Fruit fly (Drosophila melanogaster) whole organism, embryonic: ENCODE measurements around the gene CG13077.

Experiments used
- BEAF-32 ChIP-seq: fragments of 200-800 bp; sonication (Bioruptor generic); optimal IDR thresholded peaks from 3 replicates; lab custom pipeline; 2017; ENCODE audit warnings: missing biosample characterization, missing genetic modification characterization, mild to moderate bottlenecking, moderate library complexity, missing genetic modification reagents
- CG1024 ChIP-seq: fragments of 200-800 bp; sonication (Bioruptor generic); IDR thresholded peaks from 2 replicates; pipeline ENCODE4 v1.3.6; 2022; ENCODE audit warnings: missing biosample characterization, missing genetic modification characterization
- CG10959 ChIP-seq: fragments of 200-800 bp; sonication (Bioruptor generic); IDR thresholded peaks from 2 replicates; pipeline ENCODE4 v1.3.6; 2022; ENCODE audit warnings: missing biosample characterization, missing genetic modification characterization
- CG11093 ChIP-seq: fragments of 200-800 bp; sonication (Bioruptor generic); IDR thresholded peaks from 3 replicates; pipeline ENCODE4 v1.3.6; 2022; ENCODE audit warnings: missing biosample characterization, missing genetic modification characterization
- CG11560 ChIP-seq: fragments of 200-800 bp; sonication (Bioruptor generic); IDR thresholded peaks from 3 replicates; pipeline ENCODE4 v1.3.6; 2022; ENCODE audit warnings: missing biosample characterization, missing genetic modification characterization
- CG12219 ChIP-seq: fragments of 200-800 bp; sonication (Bioruptor generic); optimal IDR thresholded peaks from 3 replicates; lab custom pipeline; 2018; ENCODE audit warnings: missing biosample characterization, mild to moderate bottlenecking, missing genetic modification characterization
- CG12391 ChIP-seq: fragments of 200-800 bp; sonication (Bioruptor generic); optimal IDR thresholded peaks from 3 replicates; lab custom pipeline; 2018; ENCODE audit warnings: missing biosample characterization, mild to moderate bottlenecking, missing genetic modification characterization, moderate library complexity
- CG15011 ChIP-seq: fragments of 200-800 bp; sonication (Bioruptor generic); optimal IDR thresholded peaks from 3 replicates; lab custom pipeline; 2018; ENCODE audit warnings: missing biosample characterization, mild to moderate bottlenecking, missing genetic modification characterization
- CG15479 ChIP-seq: fragments of 200-800 bp; sonication (Bioruptor generic); optimal IDR thresholded peaks from 3 replicates; lab custom pipeline; 2019; ENCODE audit warnings: missing biosample characterization, mild to moderate bottlenecking, missing genetic modification characterization, moderate library complexity
- CG15696 ChIP-seq: fragments of 200-800 bp; sonication (Bioruptor generic); optimal IDR thresholded peaks from 2 replicates; lab custom pipeline; 2019; ENCODE audit warnings: missing biosample characterization, mild to moderate bottlenecking, missing genetic modification characterization, moderate library complexity
- CG1602 ChIP-seq: fragments of 200-800 bp; sonication (Bioruptor generic); optimal IDR thresholded peaks from 3 replicates; lab custom pipeline; 2016; ENCODE audit warnings: missing biosample characterization, missing genetic modification characterization
- CG6654 ChIP-seq: fragments of 200-800 bp; sonication (Bioruptor generic); optimal IDR thresholded peaks from 2 replicates; lab custom pipeline; 2017; ENCODE audit warnings: missing biosample characterization, mild to moderate bottlenecking, missing genetic modification characterization
- CG6683 ChIP-seq: fragments of 200-800 bp; sonication (Bioruptor generic); optimal IDR thresholded peaks from 2 replicates; lab custom pipeline; 2017; ENCODE audit warnings: missing biosample characterization, mild to moderate bottlenecking, missing genetic modification characterization, missing genetic modification reagents
- CG8924 ChIP-seq: fragments of 200-800 bp; optimal IDR thresholded peaks from 3 replicates; lab custom pipeline; 2019; ENCODE audit warnings: missing biosample characterization, mild to moderate bottlenecking, missing genetic modification characterization, moderate library complexity
- CG9797 ChIP-seq: fragments of 200-800 bp; sonication (Bioruptor generic); optimal IDR thresholded peaks from 3 replicates; lab custom pipeline; 2018; ENCODE audit warnings: missing biosample characterization, mild to moderate bottlenecking, missing genetic modification characterization
- E2f1 ChIP-seq: fragments of 200-800 bp; sonication (Bioruptor generic); IDR thresholded peaks from 2 replicates; pipeline ENCODE4 v1.3.6; 2022; ENCODE audit warnings: missing biosample characterization, missing genetic modification characterization
- Elba2 ChIP-seq: fragments of 200-800 bp; sonication (Bioruptor generic); optimal IDR thresholded peaks from 3 replicates; lab custom pipeline; 2016; ENCODE audit warnings: missing biosample characterization, missing genetic modification characterization
- Fer2 ChIP-seq: fragments of 200-800 bp; sonication (Bioruptor generic); optimal IDR thresholded peaks from 2 replicates; lab custom pipeline; 2018; ENCODE audit warnings: missing biosample characterization, mild to moderate bottlenecking, missing genetic modification characterization, moderate library complexity
- NC2α ChIP-seq: fragments of 200-800 bp; sonication (Bioruptor generic); optimal IDR thresholded peaks from 2 replicates; lab custom pipeline; 2016; ENCODE audit warnings: missing biosample characterization, missing genetic modification characterization
- Neu2 ChIP-seq: fragments of 200-800 bp; sonication (Bioruptor generic); optimal IDR thresholded peaks from 3 replicates; lab custom pipeline; 2016; ENCODE audit warnings: missing biosample characterization, missing genetic modification characterization, borderline replicate concordance
- Oaz ChIP-seq: fragments of 200-800 bp; sonication (Bioruptor generic); IDR thresholded peaks from 2 replicates; pipeline ENCODE4 v1.3.6; 2022; ENCODE audit warnings: missing biosample characterization, missing genetic modification characterization
- Pdp1 ChIP-seq, 2 experiments: fragments of 200-800 bp; sonication (Bioruptor generic); optimal IDR thresholded peaks; 3 replicates each; lab custom pipeline; 2016; ENCODE audit warnings: missing biosample characterization in 2 of 2, missing genetic modification characterization in 2 of 2, mild to moderate bottlenecking in 1 of 2, moderate library complexity in 1 of 2
- Sox100B ChIP-seq: fragments of 200-800 bp; sonication (Bioruptor generic); optimal IDR thresholded peaks from 3 replicates; lab custom pipeline; 2018; ENCODE audit warnings: missing biosample characterization, mild to moderate bottlenecking, missing genetic modification characterization
- Sox102F ChIP-seq: fragments of 200-800 bp; sonication (Bioruptor generic); optimal IDR thresholded peaks from 2 replicates; lab custom pipeline; 2018; ENCODE audit warnings: missing biosample characterization, mild to moderate bottlenecking, missing genetic modification characterization, moderate library complexity
- Sry-δ ChIP-seq: fragments of 200-800 bp; sonication (Bioruptor generic); optimal IDR thresholded peaks from 2 replicates; lab custom pipeline; 2016; ENCODE audit warnings: missing biosample characterization, missing genetic modification characterization
- az2 ChIP-seq: fragments of 200-800 bp; sonication (Bioruptor generic); optimal IDR thresholded peaks from 3 replicates; lab custom pipeline; 2016; ENCODE audit warnings: missing biosample characterization, missing genetic modification characterization
- bigmax ChIP-seq: fragments of 200-800 bp; sonication (Bioruptor generic); optimal IDR thresholded peaks from 2 replicates; lab custom pipeline; 2018; ENCODE audit warnings: missing biosample characterization, mild to moderate bottlenecking, missing genetic modification characterization
- cg ChIP-seq: fragments of 200-800 bp; sonication (Bioruptor generic); optimal IDR thresholded peaks from 3 replicates; lab custom pipeline; 2019; ENCODE audit warnings: missing biosample characterization, mild to moderate bottlenecking, missing genetic modification characterization, moderate library complexity
- da ChIP-seq: fragments of 200-800 bp; sonication (Bioruptor generic); optimal IDR thresholded peaks from 2 replicates; lab custom pipeline; 2016; ENCODE audit warnings: missing biosample characterization, missing genetic modification characterization
- danr ChIP-seq: fragments of 200-800 bp; sonication (Bioruptor generic); IDR thresholded peaks from 2 replicates; pipeline ENCODE4 v1.3.6; 2022; ENCODE audit warnings: missing biosample characterization, missing genetic modification characterization
- ftz-f1 ChIP-seq: fragments of 200-800 bp; sonication (Bioruptor generic); optimal IDR thresholded peaks from 2 replicates; lab custom pipeline; 2016; ENCODE audit warnings: missing biosample characterization, missing genetic modification characterization
- gro ChIP-seq: fragments of 200-800 bp; sonication (Bioruptor generic); optimal IDR thresholded peaks from 2 replicates; lab custom pipeline; 2016; ENCODE audit warnings: missing biosample characterization, missing genetic modification characterization
- hbn ChIP-seq: fragments of 200-800 bp; sonication (Bioruptor generic); IDR thresholded peaks from 2 replicates; pipeline ENCODE4 v1.3.6; 2022; ENCODE audit warnings: missing biosample characterization, missing genetic modification characterization; ENCODE audit not compliant: partially characterized antibody
- lmd ChIP-seq: fragments of 200-800 bp; sonication (Bioruptor generic); IDR thresholded peaks from 2 replicates; pipeline ENCODE4 v1.3.6; 2022; ENCODE audit warnings: missing biosample characterization, missing genetic modification characterization
- lola ChIP-seq, 3 experiments: fragments of >200 bp in 2 of 3; fragments of 200-800 bp in 1 of 3; sonication (Bioruptor generic) in 1 of 3; optimal IDR thresholded peaks; 2 replicates each; lab custom pipeline; 2017 to 2019; ENCODE audit warnings: missing biosample characterization in 3 of 3, missing genetic modification characterization in 3 of 3, mild to moderate bottlenecking in 1 of 3, moderate library complexity in 1 of 3
- mld ChIP-seq: fragments of 200-800 bp; sonication (Bioruptor generic); IDR thresholded peaks from 3 replicates; pipeline ENCODE4 v1.3.6; 2022; ENCODE audit warnings: missing biosample characterization, missing genetic modification characterization; ENCODE audit not compliant: partially characterized antibody
- nau ChIP-seq: fragments of 200-800 bp; sonication (Bioruptor generic); optimal IDR thresholded peaks from 3 replicates; lab custom pipeline; 2017; ENCODE audit warnings: missing biosample characterization, mild to moderate bottlenecking, missing genetic modification characterization, missing genetic modification reagents
- nom ChIP-seq: fragments of 200-800 bp; sonication (Bioruptor generic); optimal IDR thresholded peaks from 2 replicates; lab custom pipeline; 2017; ENCODE audit warnings: missing biosample characterization, missing genetic modification characterization, mild to moderate bottlenecking, moderate library complexity, missing genetic modification reagents
- phol ChIP-seq: fragments of 200-800 bp; sonication (Bioruptor generic); optimal IDR thresholded peaks from 3 replicates; lab custom pipeline; 2018; ENCODE audit warnings: missing biosample characterization, mild to moderate bottlenecking, missing genetic modification characterization, moderate library complexity
- sc ChIP-seq, 3 experiments: fragments of >200 bp in 2 of 3; fragments of 200-800 bp in 1 of 3; sonication (Bioruptor generic) in 1 of 3; optimal IDR thresholded peaks; 2 replicates in 2 of 3; 3 replicates in 1 of 3; lab custom pipeline; 2017; ENCODE audit warnings: mild to moderate bottlenecking in 1 of 3, missing biosample characterization in 1 of 3, missing genetic modification characterization in 1 of 3, missing genetic modification reagents in 1 of 3
- sens ChIP-seq: fragments of 200-800 bp; sonication (Bioruptor generic); peaks from one replicate; lab custom pipeline; 2016; ENCODE audit warnings: missing biosample characterization, missing genetic modification characterization
- sens-2 ChIP-seq: fragments of 200-800 bp; sonication (Bioruptor generic); IDR thresholded peaks from 2 replicates; pipeline ENCODE4 v1.3.6; 2022; ENCODE audit warnings: missing biosample characterization, missing genetic modification characterization
- sr ChIP-seq: fragments of 200-800 bp; sonication (Bioruptor generic); IDR thresholded peaks from 3 replicates; pipeline ENCODE4 v1.3.6; 2022; ENCODE audit warnings: missing biosample characterization, missing genetic modification characterization
- sug ChIP-seq: fragments of 200-800 bp; optimal IDR thresholded peaks from 2 replicates; lab custom pipeline; 2019; ENCODE audit warnings: missing biosample characterization, mild to moderate bottlenecking, missing genetic modification characterization, moderate library complexity
- usp ChIP-seq: fragments of >200 bp; optimal IDR thresholded peaks from 2 replicates; lab custom pipeline; 2017; ENCODE audit warnings: missing biosample characterization, missing genetic modification characterization
- vfl ChIP-seq: fragments of 200-800 bp; sonication (Bioruptor generic); optimal IDR thresholded peaks from 2 replicates; lab custom pipeline; 2016; ENCODE audit warnings: missing biosample characterization, missing genetic modification characterization
- wek ChIP-seq: fragments of 200-800 bp; sonication (Bioruptor generic); optimal IDR thresholded peaks from 3 replicates; lab custom pipeline; 2018; ENCODE audit warnings: missing biosample characterization, mild to moderate bottlenecking, missing genetic modification characterization, moderate library complexity
- zen2 ChIP-seq: fragments of 200-800 bp; sonication (Bioruptor generic); IDR thresholded peaks from 3 replicates; pipeline ENCODE4 v1.3.6; 2022; ENCODE audit warnings: missing biosample characterization, missing genetic modification characterization; ENCODE audit not compliant: partially characterized antibody
- zfh1 ChIP-seq: fragments of 200-800 bp; sonication (Bioruptor generic); IDR thresholded peaks from 3 replicates; pipeline ENCODE4 v1.3.6; 2022; ENCODE audit warnings: missing biosample characterization, missing genetic modification characterization

The CG13077 gene

dm6 chr2L:19577187-19577765 lies 11.6 kb downstream of the CG13077 start, which contains the start of the genes spi and msb1l (continued):
- TF ChIP-seq gro: no peak
- TF ChIP-seq danr (GFP tag; lab: Robert Waterston, UW): 0 out of 2 replicates have a peak, but pooled peaks have one; percentile 31
- TF ChIP-seq sr (GFP tag; lab: Robert Waterston, UW): no peak
- TF ChIP-seq nau: no peak
- no peak for TF ChIP-seq cg
- TF ChIP-seq CG9797 (GFP tag; lab: Kevin White, UChicago): peak; percentile 33
- TF ChIP-seq CG6654: no peak
- TF ChIP-seq CG6683 (GFP tag; lab: Kevin White, UChicago): no peak
- no peak; the same call in 2 of the 3 replicates for TF ChIP-seq zfh1
- no peak for TF ChIP-seq wek (GFP tag; lab: Kevin White, UChicago)
- TF ChIP-seq nom: no peak
- no peak for TF ChIP-seq CG11560 (tag; lab: Robert Waterston, UW)
- TF ChIP-seq vfl (GFP tag; lab: Kevin White, UChicago): no peak
- TF ChIP-seq sug (tag; lab: Kevin White, UChicago): peak; percentile 62
- peak; percentile 82 for TF ChIP-seq sens (GFP tag; lab: Kevin White, UChicago)
- no peak for TF ChIP-seq bigmax (GFP tag; lab: Kevin White, UChicago)
- TF ChIP-seq usp (GFP tag; lab: Kevin White, UChicago): no peak
- TF ChIP-seq Sox102F (GFP tag; lab: Kevin White, UChicago): peak; percentile 50
- no peak for TF ChIP-seq Oaz (GFP tag; lab: Robert Waterston, UW)
- TF ChIP-seq Neu2: no peak
- TF ChIP-seq sc (optimal IDR thresholded peaks at IDR 0.05; lab: Kevin White, UChicago): no peak
- TF ChIP-seq sc (GFP tag; optimal IDR thresholded peaks at IDR 0.05; lab: Kevin White, UChicago): peak; percentile 27
- no peak for TF ChIP-seq NC2α
- TF ChIP-seq Elba2 (GFP tag; lab: Kevin White, UChicago): peak; percentile 4
- TF ChIP-seq Pdp1 (GFP tag; optimal IDR thresholded peaks at IDR 0.05; lab: Kevin White, UChicago): peak in 1 of 2 experiments; percentile 40
- peak; percentile 63 for TF ChIP-seq CG1602 (GFP tag; lab: Kevin White, UChicago)
- no peak for TF ChIP-seq CG10959 (GFP tag; lab: Robert Waterston, UW)
- no peak for TF ChIP-seq E2f1
- no peak for TF ChIP-seq ftz-f1 (GFP tag; lab: Kevin White, UChicago)
- TF ChIP-seq lmd: peak; percentile 41; the same call in 1 of the 2 replicates
- TF ChIP-seq Sry-δ (GFP tag; lab: Kevin White, UChicago): peak; percentile 76
- TF ChIP-seq da (GFP tag; lab: Kevin White, UChicago): no peak
- TF ChIP-seq BEAF-32 (GFP tag; lab: Kevin White, UChicago): peak; percentile 87
- no peak for TF ChIP-seq Sox100B (GFP tag; lab: Kevin White, UChicago)
- peak; percentile 42 for TF ChIP-seq Fer2 (tag; lab: Kevin White, UChicago)
- no peak for TF ChIP-seq CG12219 (GFP tag; lab: Kevin White, UChicago)
- TF ChIP-seq CG15479 (GFP tag; lab: Kevin White, UChicago): no peak
- TF ChIP-seq CG15696 (tag; lab: Kevin White, UChicago): peak; percentile 62
- TF ChIP-seq CG8924 (tag; lab: Kevin White, UChicago): peak; percentile 65
- peak; percentile 81 for TF ChIP-seq CG12391 (tag; lab: Kevin White, UChicago)
- peak in 1 of 3 experiments; percentile 65 for TF ChIP-seq lola (GFP tag; optimal IDR thresholded peaks at IDR 0.05; lab: Kevin White, UChicago)
- TF ChIP-seq mld (GFP tag; lab: Robert Waterston, UW): 0 out of 3 replicates have a peak, but pooled peaks have one; percentile 41
- no peak for TF ChIP-seq CG1024 (GFP tag; lab: Robert Waterston, UW)
- no peak for TF ChIP-seq zen2
- TF ChIP-seq CG11093 (GFP tag; lab: Robert Waterston, UW): no peak
- TF ChIP-seq hbn (GFP tag; lab: Robert Waterston, UW): no peak
- TF ChIP-seq sens-2 (GFP tag; lab: Robert Waterston, UW): no peak
- TF ChIP-seq az2 (GFP tag; lab: Kevin White, UChicago): peak; percentile 57
- TF ChIP-seq phol: peak; percentile 95
- TF ChIP-seq CG15011: no peak
